Worm (Caenorhabditis elegans) whole organism, L2 larva: Measurements from ENCODE around the gene clec-43.

ENCODE experiments used
- aly-2 ChIP-seq: fragments of 150-350 bp; optimal IDR thresholded peaks from 2 replicates; lab custom pipeline; 2014; ENCODE audit warnings: missing biosample characterization, missing genetic modification characterization
- nhr-25 ChIP-seq: fragments of 150-350 bp; sonication (generic microtip); optimal IDR thresholded peaks from 3 replicates; lab custom pipeline; 2014; ENCODE audit warnings: missing biosample characterization, missing genetic modification characterization
- ztf-4 ChIP-seq: fragments of 150-350 bp; optimal IDR thresholded peaks from 2 replicates; lab custom pipeline; 2014; ENCODE audit warnings: missing biosample characterization, missing genetic modification characterization

DNA sequence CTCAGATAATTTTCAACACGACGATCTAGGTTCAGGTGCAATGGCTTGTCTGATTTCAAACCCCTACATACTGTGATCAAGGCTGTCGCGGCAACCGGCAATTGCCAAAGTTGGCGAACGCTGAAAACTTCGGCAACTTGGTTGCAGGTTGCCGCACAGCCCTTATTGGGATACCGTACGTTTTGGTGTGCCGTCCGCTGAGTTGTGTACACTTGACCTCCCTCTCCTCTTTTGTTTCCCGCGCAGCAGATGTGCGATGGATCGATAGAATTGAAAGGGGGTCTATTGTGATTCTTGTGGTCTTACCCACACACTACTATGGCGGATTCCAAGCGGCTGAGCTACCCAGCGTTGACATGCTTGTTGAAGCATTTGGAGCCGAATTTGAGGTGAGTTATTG, 16.4 kb downstream of the clec-43 start, which contains the start of the genes C32B5.18 and C32B5.7:
- TF ChIP-seq nhr-25 (tag; lab: Kevin White, UChicago) (no peak), aly-2 (tag; lab: Kevin White, UChicago) (no peak), ztf-4 (no peak)
